Fruit fly (Drosophila melanogaster) whole organism, pupa: ENCODE results near the gene scramb2.

Experiments
- CG15710 ChIP-seq: fragments of 200-800 bp; sonication (Bioruptor generic); optimal IDR thresholded peaks from 2 replicates; lab custom pipeline; 2018; ENCODE audit warnings: missing biosample characterization, mild to moderate bottlenecking, missing genetic modification characterization, moderate library complexity
- D1 ChIP-seq: fragments of 200-800 bp; sonication (Bioruptor generic); optimal IDR thresholded peaks from 2 replicates; lab custom pipeline; 2018; ENCODE audit warnings: missing biosample characterization, mild to moderate bottlenecking, missing genetic modification characterization, moderate library complexity
- Ets98B ChIP-seq: fragments of 200-800 bp; sonication (Bioruptor generic); IDR thresholded peaks from 2 replicates; pipeline ENCODE4 v1.3.6; 2022; ENCODE audit warnings: missing biosample characterization, missing genetic modification characterization
- rn ChIP-seq: fragments of 200-800 bp; sonication (Bioruptor generic); IDR thresholded peaks from 2 replicates; pipeline ENCODE4 v1.3.6; 2022; ENCODE audit warnings: missing biosample characterization, missing genetic modification characterization

dm6 chr3L:3073460-3073859 is 26.8 kb upstream of the scramb2 start:
- TF ChIP-seq D1 (tag; lab: Kevin White, UChicago) (no peak), CG15710 (tag; lab: Kevin White, UChicago) (peak; percentile 59), Ets98B (GFP tag; lab: Robert Waterston, UW) (no peak), rn (no peak)
